Fruit fly (Drosophila melanogaster): Measurements from ENCODE around the gene CG13058.
A peak's percentile ranks its signal among the peaks of the same experiment; 100 is the strongest.

The CG13058 gene

dm6 chr3L:16301153-16301552, 27.5 kb upstream of the CG13058 start, which contains the start of gene CG4982:
Gene CG4982, plus strand, starts transcription at chr3L:16301453.
- TF ChIP-seq ovo (GFP tag; optimal IDR thresholded peaks at IDR 0.05) (no peak), CG7101 (tag; optimal IDR thresholded peaks at IDR 0.05) (no peak), bab1 (GFP tag; optimal IDR thresholded peaks at IDR 0.05) (no peak), Mnt (GFP tag; optimal IDR thresholded peaks at IDR 0.05) (no peak), Crg-1 (GFP tag; optimal IDR thresholded peaks at IDR 0.05) (no peak), Clk (GFP tag; optimal IDR thresholded peaks at IDR 0.05) (no peak), CG12768 (GFP tag; optimal IDR thresholded peaks at IDR 0.05) (no peak), CG7045 (GFP tag; optimal IDR thresholded peaks at IDR 0.05) (no peak), cic (GFP tag; optimal IDR thresholded peaks at IDR 0.05) (no peak), cnc (optimal IDR thresholded peaks at IDR 0.05) (no peak), Hr96 (GFP tag; optimal IDR thresholded peaks at IDR 0.05) (no peak), toe (GFP tag; optimal IDR thresholded peaks at IDR 0.05) (no peak), pad (GFP tag; optimal IDR thresholded peaks at IDR 0.05) (no peak), CG1620 (GFP tag; optimal IDR thresholded peaks at IDR 0.05) (no peak), CG33017 (tag; optimal IDR thresholded peaks at IDR 0.05) (no peak)

dm6 chr3L:16303078-16303477, 25.6 kb upstream of the CG13058 start, which contains the start of gene CG13044:
Gene CG13044, minus strand, starts transcription at chr3L:16303178.
- no peak for TF ChIP-seq CG14711 (tag; optimal IDR thresholded peaks at IDR 0.05)
- no peak for TF ChIP-seq pad (GFP tag; optimal IDR thresholded peaks at IDR 0.05)
- no peak for TF ChIP-seq CG33017 (tag; optimal IDR thresholded peaks at IDR 0.05)

dm6 chr3L:16303982-16304381, 24.7 kb upstream of the CG13058 start, which contains the start of gene CG43249:
Gene CG43249, plus strand, starts transcription at chr3L:16304282.
- TF ChIP-seq CG5204 (GFP tag; optimal IDR thresholded peaks at IDR 0.05) (no peak), CG7101 (tag; optimal IDR thresholded peaks at IDR 0.05) (no peak), CG7045 (GFP tag; optimal IDR thresholded peaks at IDR 0.05) (no peak), pad (GFP tag; optimal IDR thresholded peaks at IDR 0.05) (no peak), ovo (GFP tag; optimal IDR thresholded peaks at IDR 0.05) (no peak), cic (GFP tag; optimal IDR thresholded peaks at IDR 0.05) (no peak), toe (GFP tag; optimal IDR thresholded peaks at IDR 0.05) (no peak), cnc (optimal IDR thresholded peaks at IDR 0.05) (no peak)

- TF ChIP-seq cic (GFP tag; optimal IDR thresholded peaks at IDR 0.05) (no peak), Clk (GFP tag; optimal IDR thresholded peaks at IDR 0.05) (no peak), tj (GFP tag; optimal IDR thresholded peaks at IDR 0.05) (no peak), pad (GFP tag; optimal IDR thresholded peaks at IDR 0.05) (no peak), Hr96 (GFP tag; optimal IDR thresholded peaks at IDR 0.05) (no peak), bab1 (GFP tag; optimal IDR thresholded peaks at IDR 0.05) (no peak)
Measured at dm6 chr3L:16305820-16306650, 22.6 kb upstream of the CG13058 start, which contains the start of the genes CG13043 and CG13063. Gene CG13043, minus strand, starts transcription at chr3L:16305870. Gene CG13063, plus strand, starts transcription at chr3L:16306600.

- TF ChIP-seq cnc (optimal IDR thresholded peaks at IDR 0.05) = no peak
- no peak for TF ChIP-seq tj (GFP tag; optimal IDR thresholded peaks at IDR 0.05)
- no peak for TF ChIP-seq CG7045 (GFP tag; optimal IDR thresholded peaks at IDR 0.05)
- TF ChIP-seq toe (GFP tag; optimal IDR thresholded peaks at IDR 0.05) = no peak
- no peak for TF ChIP-seq CG12768 (GFP tag; optimal IDR thresholded peaks at IDR 0.05)
- TF ChIP-seq Clk (GFP tag; optimal IDR thresholded peaks at IDR 0.05) = no peak
- TF ChIP-seq cic (GFP tag; optimal IDR thresholded peaks at IDR 0.05) = no peak
- no peak for TF ChIP-seq CG7101 (tag; optimal IDR thresholded peaks at IDR 0.05)
- TF ChIP-seq CG5204 (GFP tag; optimal IDR thresholded peaks at IDR 0.05) = no peak
- TF ChIP-seq Crg-1 (GFP tag; optimal IDR thresholded peaks at IDR 0.05) = no peak
- TF ChIP-seq CG11617 (GFP tag; optimal IDR thresholded peaks at IDR 0.05) = no peak
Measured at dm6 chr3L:16308380-16308779, 20.3 kb upstream of the CG13058 start, which contains the start of gene CG13042. Gene CG13042, minus strand, starts transcription at chr3L:16308480.

dm6 chr3L:16309972-16310371, 18.7 kb upstream of the CG13058 start:
- TF ChIP-seq CG33017 (tag; optimal IDR thresholded peaks at IDR 0.05) = no peak
- no peak for TF ChIP-seq kay (GFP tag; ENCODE audit: borderline replicate concordance)
- peak; percentile 32 for TF ChIP-seq CG5204 (GFP tag; optimal IDR thresholded peaks at IDR 0.05)
- no peak for TF ChIP-seq ovo (GFP tag; optimal IDR thresholded peaks at IDR 0.05)
- no peak for TF ChIP-seq CG1620 (GFP tag; optimal IDR thresholded peaks at IDR 0.05)

- TF ChIP-seq ovo (GFP tag; optimal IDR thresholded peaks at IDR 0.05) = no peak
Measured at dm6 chr3L:16313985-16314384, 14.7 kb upstream of the CG13058 start, which contains the start of gene CG13062. Gene CG13062, plus strand, starts transcription at chr3L:16314285.

- TF ChIP-seq ovo (GFP tag; optimal IDR thresholded peaks at IDR 0.05) (no peak), CG5204 (GFP tag; optimal IDR thresholded peaks at IDR 0.05) (no peak), toe (GFP tag; optimal IDR thresholded peaks at IDR 0.05) (no peak), CG7045 (GFP tag; optimal IDR thresholded peaks at IDR 0.05) (no peak), bab1 (GFP tag; optimal IDR thresholded peaks at IDR 0.05) (no peak), CG12768 (GFP tag; optimal IDR thresholded peaks at IDR 0.05) (no peak), pad (GFP tag; optimal IDR thresholded peaks at IDR 0.05) (no peak), tj (GFP tag; optimal IDR thresholded peaks at IDR 0.05) (no peak), CG7101 (tag; optimal IDR thresholded peaks at IDR 0.05) (no peak), CG14711 (tag; optimal IDR thresholded peaks at IDR 0.05) (no peak), kay (GFP tag; ENCODE audit: borderline replicate concordance) (no peak), CG11617 (GFP tag; optimal IDR thresholded peaks at IDR 0.05) (no peak), cnc (optimal IDR thresholded peaks at IDR 0.05) (no peak), Clk (GFP tag; optimal IDR thresholded peaks at IDR 0.05) (no peak), Mnt (GFP tag; optimal IDR thresholded peaks at IDR 0.05) (no peak), Hr96 (GFP tag; optimal IDR thresholded peaks at IDR 0.05) (no peak), cic (GFP tag; optimal IDR thresholded peaks at IDR 0.05) (no peak), Crg-1 (GFP tag; optimal IDR thresholded peaks at IDR 0.05) (no peak), CG33017 (tag; optimal IDR thresholded peaks at IDR 0.05) (no peak), CG1620 (GFP tag; optimal IDR thresholded peaks at IDR 0.05) (no peak)
Measured at dm6 chr3L:16317724-16318123, 10.9 kb upstream of the CG13058 start, which contains the start of gene Nplp3. Gene Nplp3, plus strand, starts transcription at chr3L:16318024.
